Fruit fly (Drosophila melanogaster): ENCODE data around the gene Pgcl.

DNA sequence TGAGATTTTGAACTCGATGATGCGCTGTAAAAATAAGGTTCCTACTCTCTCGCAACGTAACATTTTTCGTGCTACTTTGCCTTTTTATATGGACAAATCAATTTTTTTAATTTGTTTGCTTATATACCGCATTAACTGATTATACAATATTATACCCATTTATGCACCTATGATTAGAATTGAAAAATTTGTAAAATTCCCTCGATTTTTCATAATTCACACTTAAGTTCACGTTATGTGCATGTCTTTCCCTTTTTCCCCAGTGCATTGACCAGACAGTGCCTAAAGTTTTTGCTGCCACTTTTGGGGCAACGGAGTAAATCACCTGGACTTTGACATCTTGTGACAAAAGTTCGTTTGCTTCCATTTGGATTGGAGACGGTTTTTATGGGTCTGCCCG lies 46.8 kb downstream of the Pgcl start:
- TF ChIP-seq psq (optimal IDR thresholded peaks at IDR 0.05) (no peak), h (optimal IDR thresholded peaks at IDR 0.05) (no peak)

Measured in Kc167 (cell line).